Fruit fly (Drosophila melanogaster): ENCODE measurements around the gene CG14340.

- TF ChIP-seq br (GFP tag; optimal IDR thresholded peaks at IDR 0.05) (no peak), Hnf4 (GFP tag; optimal IDR thresholded peaks at IDR 0.05) (no peak), foxo (GFP tag; optimal IDR thresholded peaks at IDR 0.05) (no peak)
Measured at dm6 chr2L:1068517-1069107, 44.1 kb upstream of the CG14340 start.
